Worm (Caenorhabditis elegans): ENCODE measurements around the gene C12D8.9.

- TF ChIP-seq zag-1 (tag; optimal IDR thresholded peaks at IDR 0.05): no peak
- no peak for TF ChIP-seq unc-62 (GFP tag; optimal IDR thresholded peaks at IDR 0.05)
- TF ChIP-seq ceh-63 (GFP tag; optimal IDR thresholded peaks at IDR 0.05): no peak
- no peak for TF ChIP-seq isw-1 (GFP tag; IDR thresholded peaks at IDR 0.05)
- no peak for TF ChIP-seq alr-1 (tag; optimal IDR thresholded peaks at IDR 0.05; ENCODE audit: borderline replicate concordance)
- TF ChIP-seq nhr-11 (tag; optimal IDR thresholded peaks at IDR 0.05): no peak
- no peak for TF ChIP-seq egl-27 (tag; optimal IDR thresholded peaks at IDR 0.05)
- no peak for TF ChIP-seq elt-2 (tag; optimal IDR thresholded peaks at IDR 0.05)
These were observed 40.4 kb upstream of the C12D8.9 start, which contains the start of gene lys-3 for ce11 chrV:10283444-10283843.

Measured in whole organism, L1 larva.